Worm (Caenorhabditis elegans): ENCODE results near the gene bris-1.

DNA sequence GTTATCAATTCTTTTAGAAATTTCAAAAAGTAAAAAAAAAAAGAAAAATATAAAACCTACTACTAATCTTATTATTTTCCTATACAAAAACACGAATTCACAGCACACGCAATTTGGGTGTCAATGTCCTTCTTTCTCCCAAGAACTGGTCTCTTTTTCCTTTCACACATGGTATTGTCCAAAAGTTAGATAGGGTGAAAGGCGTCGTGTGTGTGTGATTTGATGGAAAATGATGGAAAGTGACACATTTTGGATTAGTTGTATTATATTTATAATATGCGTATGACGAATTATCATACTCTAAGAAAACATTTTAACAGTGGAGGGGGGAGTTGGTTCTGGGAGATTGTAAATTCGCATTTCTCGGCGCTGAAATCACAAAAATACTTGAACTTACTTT is 8.6 kb upstream of the bris-1 start:
- TF ChIP-seq nhr-12 (tag; optimal IDR thresholded peaks at IDR 0.05): no peak
- no peak for TF ChIP-seq lin-13 (tag; optimal IDR thresholded peaks at IDR 0.05)
- TF ChIP-seq unc-62 (GFP tag; optimal IDR thresholded peaks at IDR 0.05): peak; percentile 27
- TF ChIP-seq elt-3 (tag; optimal IDR thresholded peaks at IDR 0.05): no peak
- no peak for TF ChIP-seq mab-5 (tag; optimal IDR thresholded peaks at IDR 0.05)
- TF ChIP-seq unc-39 (tag; optimal IDR thresholded peaks at IDR 0.05): no peak
- no peak for TF ChIP-seq nhr-237 (tag; optimal IDR thresholded peaks at IDR 0.05)
- TF ChIP-seq nhr-28 (tag; optimal IDR thresholded peaks at IDR 0.05): no peak

Measured in whole organism, mixed stage, embryonic.